Worm (Caenorhabditis elegans) whole organism, L2 larva: ENCODE data around the gene dpf-1.

ENCODE experiments used
- C34F6.9 ChIP-seq: fragments of 150-350 bp; optimal IDR thresholded peaks from 2 replicates; lab custom pipeline; 2014; ENCODE audit warnings: missing biosample characterization, missing genetic modification characterization
- F13H6.1 ChIP-seq: sonication (generic microtip); optimal IDR thresholded peaks from 2 replicates; lab custom pipeline; 2016; ENCODE audit warnings: missing genetic modification characterization, missing compliant biosample characterization
- R02D3.7 ChIP-seq: fragments of 150-350 bp; optimal IDR thresholded peaks from 2 replicates; lab custom pipeline; 2014; ENCODE audit warnings: missing biosample characterization, missing genetic modification characterization
- Y55F3AM.14 ChIP-seq: fragments of 200-800 bp; sonication (Bioruptor generic); optimal IDR thresholded peaks from 2 replicates; lab custom pipeline; 2018; ENCODE audit warnings: mild to moderate bottlenecking, missing genetic modification characterization, missing compliant biosample characterization
- alr-1 ChIP-seq: fragments of 150-350 bp; optimal IDR thresholded peaks from 2 replicates; lab custom pipeline; 2014; ENCODE audit warnings: missing biosample characterization, missing genetic modification characterization
- ama-1 ChIP-seq: fragments of 150-350 bp; optimal IDR thresholded peaks from 2 replicates; lab custom pipeline; 2018; ENCODE audit warnings: inconsistent platforms
- blmp-1 ChIP-seq: sonication (generic microtip); optimal IDR thresholded peaks from 2 replicates; lab custom pipeline; 2017; ENCODE audit warnings: missing genetic modification characterization, mild to moderate bottlenecking, missing compliant biosample characterization, antibody characterized with exemption, moderate library complexity; ENCODE audit not compliant: insufficient read depth
- ceh-16 ChIP-seq: fragments of 150-350 bp; optimal IDR thresholded peaks from 2 replicates; lab custom pipeline; 2014; ENCODE audit warnings: missing biosample characterization, missing genetic modification characterization
- ceh-82 ChIP-seq: fragments of 150-350 bp; optimal IDR thresholded peaks from 2 replicates; lab custom pipeline; 2014; ENCODE audit warnings: missing biosample characterization, missing genetic modification characterization
- crh-2 ChIP-seq: sonication (generic microtip); optimal IDR thresholded peaks from 2 replicates; lab custom pipeline; 2017; ENCODE audit warnings: missing biosample characterization, missing genetic modification characterization
- dmd-4 ChIP-seq: sonication (generic microtip); optimal IDR thresholded peaks from 2 replicates; lab custom pipeline; 2017; ENCODE audit warnings: missing biosample characterization, missing genetic modification characterization
- egl-27 ChIP-seq: sonication (generic microtip); optimal IDR thresholded peaks from 3 replicates; lab custom pipeline; 2017; ENCODE audit warnings: missing biosample characterization, missing genetic modification reagents, missing genetic modification characterization
- elt-1 ChIP-seq: fragments of 150-350 bp; optimal IDR thresholded peaks from 2 replicates; lab custom pipeline; 2014; ENCODE audit warnings: missing biosample characterization, missing genetic modification characterization
- elt-3 ChIP-seq: sonication (generic microtip); optimal IDR thresholded peaks from 2 replicates; lab custom pipeline; 2017; ENCODE audit warnings: missing biosample characterization, missing genetic modification characterization
- fos-1 ChIP-seq: fragments of 150-350 bp; optimal IDR thresholded peaks from 2 replicates; lab custom pipeline; 2014; ENCODE audit warnings: missing biosample characterization, missing genetic modification characterization
- gmeb-1 ChIP-seq: fragments of 150-350 bp; optimal IDR thresholded peaks from 2 replicates; lab custom pipeline; 2014; ENCODE audit warnings: missing biosample characterization, missing genetic modification characterization
- lin-11 ChIP-seq: fragments of 150-350 bp; sonication (generic microtip); optimal IDR thresholded peaks from 2 replicates; lab custom pipeline; 2014; ENCODE audit warnings: missing biosample characterization, missing genetic modification characterization, inconsistent platforms, mixed read lengths
- lin-13 ChIP-seq: fragments of 150-350 bp; optimal IDR thresholded peaks from 2 replicates; lab custom pipeline; 2014; ENCODE audit warnings: missing biosample characterization, missing genetic modification reagents, missing genetic modification characterization
- lin-39 ChIP-seq: fragments of 150-350 bp; optimal IDR thresholded peaks from 2 replicates; lab custom pipeline; 2014; ENCODE audit warnings: missing biosample characterization, missing genetic modification reagents, missing genetic modification characterization
- lsy-2 ChIP-seq, 2 experiments: fragments of 150-350 bp in 1 of 2; sonication (generic microtip) in 1 of 2; optimal IDR thresholded peaks; 2 replicates each; lab custom pipeline; 2014 to 2017; ENCODE audit warnings: missing biosample characterization in 2 of 2, missing genetic modification characterization in 2 of 2
- mab-5 ChIP-seq: fragments of 150-350 bp; optimal IDR thresholded peaks from 2 replicates; lab custom pipeline; 2014; ENCODE audit warnings: missing biosample characterization, missing genetic modification characterization
- mbf-1 ChIP-seq: sonication (generic microtip); optimal IDR thresholded peaks from 2 replicates; lab custom pipeline; 2017; ENCODE audit warnings: missing biosample characterization, missing genetic modification characterization
- mdl-1 ChIP-seq, 2 experiments: fragments of 150-350 bp in 1 of 2; sonication (generic microtip) in 1 of 2; optimal IDR thresholded peaks; 2 replicates each; lab custom pipeline; 2017; ENCODE audit warnings: missing biosample characterization in 2 of 2, missing genetic modification characterization in 2 of 2
- nhr-10 ChIP-seq: sonication (generic microtip); optimal IDR thresholded peaks from 2 replicates; lab custom pipeline; 2017; ENCODE audit warnings: missing biosample characterization, missing genetic modification characterization
- nhr-11 ChIP-seq: fragments of 150-350 bp; optimal IDR thresholded peaks from 2 replicates; lab custom pipeline; 2014; ENCODE audit warnings: missing biosample characterization, missing genetic modification characterization
- nhr-12 ChIP-seq: fragments of 150-350 bp; optimal IDR thresholded peaks from 2 replicates; lab custom pipeline; 2014; ENCODE audit warnings: missing biosample characterization, missing genetic modification characterization
- nhr-129 ChIP-seq: fragments of 150-350 bp; optimal IDR thresholded peaks from 2 replicates; lab custom pipeline; 2014; ENCODE audit warnings: missing biosample characterization, missing genetic modification characterization
- nhr-21 ChIP-seq: fragments of 150-350 bp; optimal IDR thresholded peaks from 2 replicates; lab custom pipeline; 2014; ENCODE audit warnings: missing biosample characterization, missing genetic modification characterization
- nhr-23 ChIP-seq: fragments of 150-350 bp; optimal IDR thresholded peaks from 2 replicates; lab custom pipeline; 2014; ENCODE audit warnings: missing biosample characterization, missing genetic modification reagents, missing genetic modification characterization
- nhr-237 ChIP-seq: fragments of 150-350 bp; optimal IDR thresholded peaks from 2 replicates; lab custom pipeline; 2014; ENCODE audit warnings: missing biosample characterization, missing genetic modification characterization
- nhr-25 ChIP-seq: fragments of 150-350 bp; sonication (generic microtip); optimal IDR thresholded peaks from 3 replicates; lab custom pipeline; 2014; ENCODE audit warnings: missing biosample characterization, missing genetic modification characterization
- nhr-6 ChIP-seq: fragments of 150-350 bp; optimal IDR thresholded peaks from 2 replicates; lab custom pipeline; 2014; ENCODE audit warnings: missing biosample characterization, missing genetic modification characterization
- nhr-77 ChIP-seq: fragments of 150-350 bp; optimal IDR thresholded peaks from 2 replicates; lab custom pipeline; 2014; ENCODE audit warnings: missing biosample characterization, missing genetic modification characterization
- peb-1 ChIP-seq: fragments of 150-350 bp; optimal IDR thresholded peaks from 2 replicates; lab custom pipeline; 2014; ENCODE audit warnings: missing biosample characterization, missing genetic modification characterization
- sem-4 ChIP-seq: fragments of 150-350 bp; optimal IDR thresholded peaks from 2 replicates; lab custom pipeline; 2014; ENCODE audit warnings: missing biosample characterization, missing genetic modification reagents, missing genetic modification characterization
- skn-1 ChIP-seq: sonication (generic microtip); optimal IDR thresholded peaks from 2 replicates; lab custom pipeline; 2017; ENCODE audit warnings: missing biosample characterization, missing genetic modification characterization
- sma-3 ChIP-seq: sonication (generic microtip); optimal IDR thresholded peaks from 2 replicates; lab custom pipeline; 2016; ENCODE audit warnings: missing genetic modification reagents, missing genetic modification characterization, missing compliant biosample characterization
- sma-9 ChIP-seq, 2 experiments: fragments of 150-350 bp in 1 of 2; sonication (generic microtip) in 1 of 2; optimal IDR thresholded peaks; 2 replicates each; lab custom pipeline; 2014 to 2016; ENCODE audit warnings: missing genetic modification characterization in 2 of 2, mild to moderate bottlenecking in 1 of 2, missing biosample characterization in 1 of 2, missing compliant biosample characterization in 1 of 2, missing genetic modification reagents in 1 of 2, moderate library complexity in 1 of 2
- snpc-4 ChIP-seq: fragments of 150-350 bp; optimal IDR thresholded peaks from 2 replicates; lab custom pipeline; 2014; ENCODE audit warnings: missing biosample characterization, missing genetic modification characterization
- unc-39 ChIP-seq: fragments of 150-350 bp; optimal IDR thresholded peaks from 2 replicates; lab custom pipeline; 2014; ENCODE audit warnings: missing biosample characterization, missing genetic modification characterization
- unc-55 ChIP-seq: fragments of 150-350 bp; sonication (generic microtip); optimal IDR thresholded peaks from 3 replicates; lab custom pipeline; 2014; ENCODE audit warnings: missing biosample characterization, missing genetic modification reagents, missing genetic modification characterization
- unc-62 ChIP-seq: fragments of 150-350 bp; optimal IDR thresholded peaks from 2 replicates; lab custom pipeline; 2014; ENCODE audit warnings: missing biosample characterization, missing genetic modification reagents, missing genetic modification characterization
- zag-1 ChIP-seq: fragments of 150-350 bp; optimal IDR thresholded peaks from 2 replicates; lab custom pipeline; 2014; ENCODE audit warnings: missing biosample characterization, missing genetic modification characterization
- ztf-1 ChIP-seq: fragments of 200-800 bp; sonication (Bioruptor generic); conservative IDR thresholded peaks from 2 replicates; pipeline ENCODE4 v1.3.6; 2022; ENCODE audit warnings: missing genetic modification characterization, missing compliant biosample characterization
- ztf-11 ChIP-seq: sonication (generic microtip); optimal IDR thresholded peaks from 2 replicates; lab custom pipeline; 2017; ENCODE audit warnings: missing biosample characterization, missing genetic modification characterization
- ztf-4 ChIP-seq: fragments of 150-350 bp; optimal IDR thresholded peaks from 2 replicates; lab custom pipeline; 2014; ENCODE audit warnings: missing biosample characterization, missing genetic modification characterization

dpf-1 gene

ce11 chrV:15459088-15459487 lies 12.0 kb upstream of the dpf-1 start, which contains the start of gene str-71:
TSS of gene str-71 (minus strand) at chrV:15459188.
- TF ChIP-seq ceh-82 (no peak), mdl-1 (tag; optimal IDR thresholded peaks at IDR 0.05; lab: Kevin White, UChicago) (no peak), alr-1 (tag; lab: Kevin White, UChicago) (no peak), Y55F3AM.14 (GFP tag; lab: Kevin White, UChicago) (no peak), gmeb-1 (no peak), ceh-16 (tag; lab: Kevin White, UChicago) (no peak), unc-39 (no peak), nhr-6 (tag; lab: Kevin White, UChicago) (no peak), sem-4 (no peak), elt-1 (no peak), mbf-1 (tag; lab: Kevin White, UChicago) (no peak), nhr-12 (tag; lab: Kevin White, UChicago) (no peak)
- TF ChIP-seq, all 48 proteins: peak for 0

- TF ChIP-seq elt-3 (tag; lab: Kevin White, UChicago), result no peak
- no peak for TF ChIP-seq R02D3.7
- TF ChIP-seq lin-11, result no peak
- TF ChIP-seq mab-5 (tag; lab: Kevin White, UChicago), result no peak
- TF ChIP-seq ztf-1 (GFP tag; lab: Robert Waterston, UW), result no peak
- no peak for TF ChIP-seq nhr-129 (tag; lab: Kevin White, UChicago)
- TF ChIP-seq peb-1, result no peak
- no peak for TF ChIP-seq ama-1 (lab: Kevin White, UChicago)
- no peak for TF ChIP-seq ztf-4 (tag; lab: Kevin White, UChicago)
- no peak for TF ChIP-seq nhr-10 (tag; lab: Kevin White, UChicago)
- no peak for TF ChIP-seq skn-1 (tag; lab: Kevin White, UChicago)
- no peak for TF ChIP-seq F13H6.1 (tag; lab: Kevin White, UChicago)
- no peak for TF ChIP-seq mbf-1 (tag; lab: Kevin White, UChicago)
- no peak for TF ChIP-seq nhr-237 (tag; lab: Kevin White, UChicago)
- no peak for TF ChIP-seq unc-55 (GFP tag; lab: Kevin White, UChicago)
These were observed 6.7 kb upstream of the dpf-1 start, which contains the start of gene rocf-1 for ce11 chrV:15464402-15464801. TSS of gene rocf-1 (minus strand) at chrV:15464502.

- TF ChIP-seq lsy-2 (tag; optimal IDR thresholded peaks at IDR 0.05; lab: Kevin White, UChicago), result peak; percentile 71 to 85
- no peak for TF ChIP-seq unc-39
- TF ChIP-seq nhr-10 (tag; lab: Kevin White, UChicago), result peak; percentile 26
- TF ChIP-seq nhr-11 (tag; lab: Kevin White, UChicago), result peak; percentile 65
- peak; percentile 94 for TF ChIP-seq fos-1 (tag; lab: Kevin White, UChicago)
- no peak for TF ChIP-seq ama-1 (lab: Kevin White, UChicago)
- no peak for TF ChIP-seq nhr-77
- no peak for TF ChIP-seq blmp-1 (tag; lab: Kevin White, UChicago)
- TF ChIP-seq snpc-4 (tag; lab: Kevin White, UChicago), result peak; percentile 58
- TF ChIP-seq sem-4, result peak; percentile 63
- TF ChIP-seq gmeb-1, result peak; percentile 81
- TF ChIP-seq zag-1 (tag; lab: Kevin White, UChicago), result peak; percentile 57
- peak; percentile 74 for TF ChIP-seq lin-13 (GFP tag; lab: Kevin White, UChicago)
- TF ChIP-seq unc-62 (GFP tag; lab: Kevin White, UChicago), result no peak
- peak; percentile 66 for TF ChIP-seq lin-11
- TF ChIP-seq ztf-1 (GFP tag; lab: Robert Waterston, UW), result no peak
- TF ChIP-seq F13H6.1 (tag; lab: Kevin White, UChicago), result peak; percentile 74
- TF ChIP-seq mbf-1 (tag; lab: Kevin White, UChicago), result peak; percentile 10
- TF ChIP-seq ztf-4 (tag; lab: Kevin White, UChicago), result no peak
- TF ChIP-seq nhr-129 (tag; lab: Kevin White, UChicago), result peak; percentile 69
- no peak for TF ChIP-seq lin-39
- TF ChIP-seq R02D3.7, result no peak
- TF ChIP-seq nhr-25 (tag; lab: Kevin White, UChicago), result no peak
- no peak for TF ChIP-seq nhr-237 (tag; lab: Kevin White, UChicago)
- TF ChIP-seq sma-9 (GFP tag; optimal IDR thresholded peaks at IDR 0.05; lab: Kevin White, UChicago), result peak; percentile 74
- TF ChIP-seq sma-9 (tag; optimal IDR thresholded peaks at IDR 0.05; lab: Kevin White, UChicago), result no peak
- peak; percentile 46 for TF ChIP-seq mab-5 (tag; lab: Kevin White, UChicago)
- TF ChIP-seq peb-1, result no peak
- peak; percentile 82 for TF ChIP-seq nhr-21 (tag; lab: Kevin White, UChicago)
- no peak for TF ChIP-seq nhr-6 (tag; lab: Kevin White, UChicago)
- TF ChIP-seq crh-2 (tag; lab: Kevin White, UChicago), result peak; percentile 91
- TF ChIP-seq sma-3 (GFP tag; lab: Kevin White, UChicago), result peak; percentile 91
- TF ChIP-seq unc-55 (GFP tag; lab: Kevin White, UChicago), result peak; percentile 69
- peak; percentile 16 for TF ChIP-seq ceh-82
- no peak for TF ChIP-seq nhr-23 (tag; lab: Kevin White, UChicago)
- peak; percentile 79 for TF ChIP-seq Y55F3AM.14 (GFP tag; lab: Kevin White, UChicago)
- TF ChIP-seq dmd-4 (tag; lab: Kevin White, UChicago), result no peak
- peak; percentile 52 for TF ChIP-seq C34F6.9 (tag; lab: Kevin White, UChicago)
- TF ChIP-seq ztf-11 (tag; lab: Kevin White, UChicago), result no peak
- peak; percentile 11 to 76 for TF ChIP-seq mdl-1 (tag; optimal IDR thresholded peaks at IDR 0.05; lab: Kevin White, UChicago)
- peak; percentile 80 for TF ChIP-seq egl-27
These were observed 5.9 kb upstream of the dpf-1 start, which contains the start of gene pqn-71 for ce11 chrV:15465032-15465727. TSS of gene pqn-71 (plus strand) at chrV:15465677.
